Worm (Caenorhabditis elegans) whole organism, L1 larva: Measurements from ENCODE around the gene C09F5.1.

Experiments used
- C04F5.9 ChIP-seq: sonication (generic microtip); optimal IDR thresholded peaks from 2 replicates; lab custom pipeline; 2016; ENCODE audit warnings: missing genetic modification characterization, missing compliant biosample characterization
- C34B4.2 ChIP-seq: sonication (generic microtip); optimal IDR thresholded peaks from 2 replicates; lab custom pipeline; 2017; ENCODE audit warnings: mild to moderate bottlenecking, missing genetic modification characterization, missing compliant biosample characterization
- F16B12.6 ChIP-seq: fragments of 150-350 bp; optimal IDR thresholded peaks from 2 replicates; lab custom pipeline; 2014; ENCODE audit warnings: missing biosample characterization, missing genetic modification characterization
- Y116A8C.19 ChIP-seq: sonication (generic microtip); optimal IDR thresholded peaks from 2 replicates; lab custom pipeline; 2016; ENCODE audit warnings: missing compliant biosample characterization, missing genetic modification characterization, borderline replicate concordance
- ama-1 ChIP-seq: fragments of 150-350 bp; optimal IDR thresholded peaks from 2 replicates; lab custom pipeline; 2014
- blmp-1 ChIP-seq: fragments of 150-350 bp; optimal IDR thresholded peaks from 2 replicates; lab custom pipeline; 2014; ENCODE audit warnings: missing biosample characterization, missing genetic modification characterization
- ceh-63 ChIP-seq: fragments of 200-800 bp; sonication (Bioruptor generic); optimal IDR thresholded peaks from 2 replicates; lab custom pipeline; 2018; ENCODE audit warnings: mild to moderate bottlenecking, missing genetic modification characterization, missing compliant biosample characterization
- ceh-82 ChIP-seq, 3 experiments: fragments of 150-350 bp in 1 of 3; sonication (generic microtip) in 2 of 3; optimal IDR thresholded peaks; 2 replicates each; lab custom pipeline; 2014 to 2017; ENCODE audit warnings: missing biosample characterization in 3 of 3, missing genetic modification characterization in 3 of 3
- ceh-90 ChIP-seq: sonication (generic microtip); optimal IDR thresholded peaks from 2 replicates; lab custom pipeline; 2016; ENCODE audit warnings: missing genetic modification characterization, missing compliant biosample characterization
- dpl-1 ChIP-seq, 3 experiments: fragments of 150-350 bp in 2 of 3; sonication (generic microtip) in 1 of 3; optimal IDR thresholded peaks; 2 replicates each; lab custom pipeline; 2014 to 2017; ENCODE audit warnings: missing biosample characterization in 3 of 3, missing genetic modification characterization in 3 of 3, missing genetic modification reagents in 3 of 3
- efl-1 ChIP-seq, 4 experiments: fragments of 150-350 bp; optimal IDR thresholded peaks in 3 of 4; peaks in 1 of 4; 1 replicate in 1 of 4; 2 replicates in 3 of 4; lab custom pipeline; 2014; ENCODE audit warnings: missing biosample characterization in 2 of 4, missing genetic modification characterization in 2 of 4, missing genetic modification reagents in 2 of 4
- egl-13 ChIP-seq: sonication (generic microtip); optimal IDR thresholded peaks from 2 replicates; lab custom pipeline; 2016; ENCODE audit warnings: missing genotype, missing genetic modification reagents, missing genetic modification characterization, missing compliant biosample characterization
- egl-27 ChIP-seq, 2 experiments: fragments of 150-350 bp in 1 of 2; sonication (generic microtip); optimal IDR thresholded peaks; 3 replicates each; lab custom pipeline; 2017 to 2018; ENCODE audit warnings: missing biosample characterization in 2 of 2, missing genetic modification characterization in 2 of 2, missing genetic modification reagents in 2 of 2
- elt-2 ChIP-seq: sonication (generic microtip); optimal IDR thresholded peaks from 2 replicates; lab custom pipeline; 2016; ENCODE audit warnings: missing genetic modification characterization, mild to moderate bottlenecking, inconsistent platforms, missing compliant biosample characterization, missing genetic modification reagents
- elt-3 ChIP-seq, 6 experiments: fragments of 150-350 bp in 1 of 6; sonication (generic microtip); optimal IDR thresholded peaks; 2 replicates each; lab custom pipeline; 2017 to 2018; ENCODE audit warnings: missing biosample characterization in 6 of 6, missing genetic modification characterization in 6 of 6, inconsistent platforms in 1 of 6
- ets-5 ChIP-seq: fragments of 200-800 bp; sonication (Bioruptor generic); IDR thresholded peaks from 2 replicates; pipeline ENCODE4 v1.3.6; 2022; ENCODE audit warnings: missing genetic modification characterization, missing compliant biosample characterization
- fkh-4 ChIP-seq: sonication (generic microtip); optimal IDR thresholded peaks from 2 replicates; lab custom pipeline; 2016; ENCODE audit warnings: missing compliant biosample characterization, missing genetic modification characterization, borderline replicate concordance
- fkh-8 ChIP-seq: sonication (generic microtip); optimal IDR thresholded peaks from 2 replicates; lab custom pipeline; 2016; ENCODE audit warnings: mild to moderate bottlenecking, missing genetic modification characterization, missing compliant biosample characterization
- fos-1 ChIP-seq: fragments of 150-350 bp; optimal IDR thresholded peaks from 2 replicates; lab custom pipeline; 2014; ENCODE audit warnings: missing biosample characterization, missing genetic modification characterization
- lin-14 ChIP-seq: fragments of 200-800 bp; sonication (Bioruptor generic); optimal IDR thresholded peaks from 2 replicates; lab custom pipeline; 2018; ENCODE audit warnings: mild to moderate bottlenecking, missing genetic modification characterization, moderate library complexity, missing compliant biosample characterization
- lin-35 ChIP-seq, 2 experiments: fragments of 150-350 bp; optimal IDR thresholded peaks; 2 replicates each; lab custom pipeline; 2014; ENCODE audit warnings: missing biosample characterization in 2 of 2, missing genetic modification characterization in 2 of 2, missing genetic modification reagents in 2 of 2
- lir-3 ChIP-seq: sonication (generic microtip); optimal IDR thresholded peaks from 2 replicates; lab custom pipeline; 2016; ENCODE audit warnings: mild to moderate bottlenecking, missing genetic modification characterization, moderate library complexity, missing compliant biosample characterization; ENCODE audit not compliant: poor library complexity
- lsy-2 ChIP-seq, 2 experiments: fragments of 150-350 bp; optimal IDR thresholded peaks; 2 replicates each; lab custom pipeline; 2014; ENCODE audit warnings: missing biosample characterization in 2 of 2, missing genetic modification characterization in 2 of 2
- mdl-1 ChIP-seq, 2 experiments: fragments of 150-350 bp; optimal IDR thresholded peaks; 2 replicates each; lab custom pipeline; 2014 to 2017; ENCODE audit warnings: missing biosample characterization in 2 of 2, missing genetic modification characterization in 2 of 2, inconsistent platforms in 1 of 2
- nhr-47 ChIP-seq: sonication (generic microtip); optimal IDR thresholded peaks from 2 replicates; lab custom pipeline; 2016; ENCODE audit warnings: mild to moderate bottlenecking, missing genetic modification characterization, moderate library complexity, missing compliant biosample characterization
- nhr-71 ChIP-seq: sonication (generic microtip); optimal IDR thresholded peaks from 2 replicates; lab custom pipeline; 2016; ENCODE audit warnings: mild to moderate bottlenecking, missing genetic modification characterization, moderate library complexity, missing compliant biosample characterization
- nhr-84 ChIP-seq: sonication (generic microtip); optimal IDR thresholded peaks from 2 replicates; lab custom pipeline; 2017; ENCODE audit warnings: missing biosample characterization, missing genetic modification characterization
- nhr-85 ChIP-seq: sonication (generic microtip); peaks from one replicate; lab custom pipeline; 2016; ENCODE audit warnings: missing genetic modification characterization, inconsistent platforms, missing compliant biosample characterization
- nhr-90 ChIP-seq: sonication (generic microtip); optimal IDR thresholded peaks from 2 replicates; lab custom pipeline; 2016; ENCODE audit warnings: mild to moderate bottlenecking, missing genetic modification characterization, missing compliant biosample characterization; ENCODE audit not compliant: poor library complexity
- pax-3 ChIP-seq: fragments of 200-800 bp; sonication (Bioruptor generic); optimal IDR thresholded peaks from 2 replicates; lab custom pipeline; 2018; ENCODE audit warnings: mild to moderate bottlenecking, missing genetic modification characterization, moderate library complexity, missing compliant biosample characterization
- pqm-1 ChIP-seq: sonication (generic microtip); optimal IDR thresholded peaks from 3 replicates; lab custom pipeline; 2017; ENCODE audit warnings: missing biosample characterization, missing genetic modification characterization
- snu-23 ChIP-seq: sonication (generic microtip); optimal IDR thresholded peaks from 2 replicates; lab custom pipeline; 2016; ENCODE audit warnings: missing genetic modification characterization, missing compliant biosample characterization
- sox-4 ChIP-seq: sonication (generic microtip); optimal IDR thresholded peaks from 2 replicates; lab custom pipeline; 2016; ENCODE audit warnings: missing genetic modification characterization, missing compliant biosample characterization
- swsn-7 ChIP-seq: sonication (generic microtip); optimal IDR thresholded peaks from 2 replicates; lab custom pipeline; 2016; ENCODE audit warnings: missing genetic modification characterization, missing compliant biosample characterization
- tbx-2 ChIP-seq: sonication (generic microtip); optimal IDR thresholded peaks from 2 replicates; lab custom pipeline; 2016; ENCODE audit warnings: missing genetic modification characterization, missing compliant biosample characterization
- tlp-1 ChIP-seq: fragments of 150-350 bp; optimal IDR thresholded peaks from 2 replicates; lab custom pipeline; 2014; ENCODE audit warnings: missing biosample characterization, missing genetic modification characterization
- unc-130 ChIP-seq: fragments of 150-350 bp; optimal IDR thresholded peaks from 2 replicates; lab custom pipeline; 2017; ENCODE audit warnings: missing biosample characterization, missing genetic modification characterization, inconsistent platforms
- unc-30 ChIP-seq: sonication (generic microtip); optimal IDR thresholded peaks from 2 replicates; lab custom pipeline; 2017; ENCODE audit warnings: missing biosample characterization, missing genetic modification characterization
- vab-15 ChIP-seq: sonication (generic microtip); optimal IDR thresholded peaks from 2 replicates; lab custom pipeline; 2017; ENCODE audit warnings: missing genotype, mild to moderate bottlenecking, missing genetic modification characterization, missing compliant biosample characterization
- xbp-1 ChIP-seq: sonication (generic microtip); optimal IDR thresholded peaks from 2 replicates; lab custom pipeline; 2016; ENCODE audit warnings: missing genetic modification characterization, missing compliant biosample characterization
- zip-4 ChIP-seq: fragments of 200-800 bp; sonication (Bioruptor generic); optimal IDR thresholded peaks from 2 replicates; lab custom pipeline; 2018; ENCODE audit warnings: mild to moderate bottlenecking, missing genetic modification characterization, moderate library complexity, missing compliant biosample characterization

The C09F5.1 gene

ce11 chrIII:647248-647647 is 11.3 kb upstream of the C09F5.1 start:
- TF ChIP-seq vab-15 (no peak), dpl-1 (GFP tag; optimal IDR thresholded peaks at IDR 0.05; lab: Kevin White, UChicago) (peak in 1 of 3 experiments; percentile 7), snu-23 (GFP tag; lab: Kevin White, UChicago) (peak; percentile 46), ceh-82 (tag; optimal IDR thresholded peaks at IDR 0.05; lab: Kevin White, UChicago) (peak in 1 of 3 experiments; percentile 25), mdl-1 (tag; optimal IDR thresholded peaks at IDR 0.05; lab: Kevin White, UChicago) (peak in 1 of 2 experiments; percentile 37), xbp-1 (peak; percentile 81), tbx-2 (tag; lab: Kevin White, UChicago) (peak; percentile 7), C34B4.2 (tag; lab: Kevin White, UChicago) (no peak), nhr-71 (tag; lab: Kevin White, UChicago) (peak; percentile 45), swsn-7 (tag; lab: Kevin White, UChicago) (peak; percentile 26), lin-35 (GFP tag; optimal IDR thresholded peaks at IDR 0.05; lab: Kevin White, UChicago) (no peak), unc-30 (tag; lab: Kevin White, UChicago) (no peak), lin-14 (peak; percentile 64), efl-1 (optimal IDR thresholded peaks at IDR 0.05; lab: Kevin White, UChicago) (peak; percentile 1 to 62), efl-1 (GFP tag; optimal IDR thresholded peaks at IDR 0.05 in 1 of 2; lab: Kevin White, UChicago) (no peak), blmp-1 (peak; percentile 14)

ce11 chrIII:649935-650334 is 8.6 kb upstream of the C09F5.1 start:
- TF ChIP-seq ets-5 (GFP tag; lab: Robert Waterston, UW) (no peak), ceh-90 (tag; lab: Kevin White, UChicago) (no peak), blmp-1 (peak; percentile 60), unc-130 (tag; lab: Kevin White, UChicago) (no peak), nhr-90 (no peak), Y116A8C.19 (tag; lab: Kevin White, UChicago) (no peak), lsy-2 (tag; optimal IDR thresholded peaks at IDR 0.05; lab: Kevin White, UChicago) (no peak), snu-23 (GFP tag; lab: Kevin White, UChicago) (no peak), lir-3 (tag; lab: Kevin White, UChicago) (no peak), tlp-1 (tag; lab: Kevin White, UChicago) (no peak), elt-3 (tag; optimal IDR thresholded peaks at IDR 0.05; lab: Kevin White, UChicago) (peak in 1 of 6 experiments; percentile 11), ceh-63 (GFP tag; lab: Kevin White, UChicago) (no peak), F16B12.6 (tag; lab: Kevin White, UChicago) (no peak), ama-1 (lab: Kevin White, UChicago) (no peak), nhr-47 (tag; lab: Kevin White, UChicago) (no peak), nhr-85 (no peak), dpl-1 (GFP tag; optimal IDR thresholded peaks at IDR 0.05; lab: Kevin White, UChicago) (no peak), egl-13 (tag; lab: Kevin White, UChicago) (no peak)
- TF ChIP-seq, all 84 proteins: peak for 2

ce11 chrIII:650539-650938 is 8.0 kb upstream of the C09F5.1 start:
- no peak for TF ChIP-seq nhr-84 (tag; lab: Kevin White, UChicago)
- TF ChIP-seq C04F5.9 (tag; lab: Kevin White, UChicago) = no peak
- peak; percentile 92 for TF ChIP-seq blmp-1
- TF ChIP-seq nhr-85 = peak; percentile 46

ce11 chrIII:651587-651986 is 6.9 kb upstream of the C09F5.1 start:
- TF ChIP-seq nhr-85 = peak; percentile 43
- TF ChIP-seq pqm-1 (tag; lab: Kevin White, UChicago) = no peak
- TF ChIP-seq tlp-1 (tag; lab: Kevin White, UChicago) = no peak
- peak; percentile 44 for TF ChIP-seq elt-2 (tag; lab: Kevin White, UChicago)
- TF ChIP-seq ceh-63 (GFP tag; lab: Kevin White, UChicago) = no peak
- TF ChIP-seq lin-35 (GFP tag; optimal IDR thresholded peaks at IDR 0.05; lab: Kevin White, UChicago) = peak in 1 of 2 experiments; percentile 15
- TF ChIP-seq efl-1 (optimal IDR thresholded peaks at IDR 0.05; lab: Kevin White, UChicago) = no peak
- peak in 1 of 2 experiments; percentile 3 for TF ChIP-seq efl-1 (GFP tag; optimal IDR thresholded peaks at IDR 0.05 in 1 of 2; lab: Kevin White, UChicago)
- no peak for TF ChIP-seq nhr-47 (tag; lab: Kevin White, UChicago)
- no peak for TF ChIP-seq lsy-2 (tag; optimal IDR thresholded peaks at IDR 0.05; lab: Kevin White, UChicago)
- TF ChIP-seq nhr-90 = peak; percentile 2
- TF ChIP-seq C04F5.9 (tag; lab: Kevin White, UChicago) = no peak
- TF ChIP-seq fkh-4 = no peak
- TF ChIP-seq lir-3 (tag; lab: Kevin White, UChicago) = no peak
- no peak for TF ChIP-seq egl-27 (tag; optimal IDR thresholded peaks at IDR 0.05; lab: Kevin White, UChicago)
- no peak for TF ChIP-seq fkh-8 (tag; lab: Kevin White, UChicago)
- no peak for TF ChIP-seq vab-15
- TF ChIP-seq fos-1 (tag; lab: Kevin White, UChicago) = no peak
- no peak for TF ChIP-seq ets-5 (GFP tag; lab: Robert Waterston, UW)
- TF ChIP-seq zip-4 (GFP tag; lab: Kevin White, UChicago) = no peak
- TF ChIP-seq lin-14 = peak; percentile 42
- no peak for TF ChIP-seq pax-3
- no peak for TF ChIP-seq sox-4 (tag; lab: Kevin White, UChicago)
